Worm (Caenorhabditis elegans) whole organism, L1 larva: ENCODE results near the gene T09A5.15.

Experiments used
- C04F5.9 ChIP-seq: sonication (generic microtip); optimal IDR thresholded peaks from 2 replicates; lab custom pipeline; 2016; ENCODE audit warnings: missing genetic modification characterization, missing compliant biosample characterization
- C16A3.4 ChIP-seq: fragments of 150-350 bp; optimal IDR thresholded peaks from 2 replicates; lab custom pipeline; 2014; ENCODE audit warnings: missing biosample characterization, missing genetic modification characterization
- F16B12.6 ChIP-seq: fragments of 150-350 bp; optimal IDR thresholded peaks from 2 replicates; lab custom pipeline; 2014; ENCODE audit warnings: missing biosample characterization, missing genetic modification characterization
- aly-2 ChIP-seq: fragments of 150-350 bp; optimal IDR thresholded peaks from 2 replicates; lab custom pipeline; 2014; ENCODE audit warnings: missing biosample characterization, missing genetic modification characterization
- blmp-1 ChIP-seq: fragments of 150-350 bp; optimal IDR thresholded peaks from 2 replicates; lab custom pipeline; 2014; ENCODE audit warnings: missing biosample characterization, missing genetic modification characterization
- ceh-82 ChIP-seq, 3 experiments: fragments of 150-350 bp in 1 of 3; sonication (generic microtip) in 2 of 3; optimal IDR thresholded peaks; 2 replicates each; lab custom pipeline; 2014 to 2017; ENCODE audit warnings: missing biosample characterization in 3 of 3, missing genetic modification characterization in 3 of 3
- ceh-88 ChIP-seq: fragments of 200-800 bp; sonication (Bioruptor generic); IDR thresholded peaks from 2 replicates; pipeline ENCODE4 v1.3.6; 2022; ENCODE audit warnings: missing genetic modification characterization, missing compliant biosample characterization
- dpl-1 ChIP-seq, 3 experiments: fragments of 150-350 bp in 2 of 3; sonication (generic microtip) in 1 of 3; optimal IDR thresholded peaks; 2 replicates each; lab custom pipeline; 2014 to 2017; ENCODE audit warnings: missing biosample characterization in 3 of 3, missing genetic modification characterization in 3 of 3, missing genetic modification reagents in 3 of 3
- dsc-1 ChIP-seq: sonication (generic microtip); optimal IDR thresholded peaks from 2 replicates; lab custom pipeline; 2016; ENCODE audit warnings: mild to moderate bottlenecking, missing genetic modification characterization, missing compliant biosample characterization
- efl-1 ChIP-seq, 4 experiments: fragments of 150-350 bp; optimal IDR thresholded peaks in 3 of 4; peaks in 1 of 4; 1 replicate in 1 of 4; 2 replicates in 3 of 4; lab custom pipeline; 2014; ENCODE audit warnings: missing biosample characterization in 2 of 4, missing genetic modification characterization in 2 of 4, missing genetic modification reagents in 2 of 4
- egl-13 ChIP-seq: sonication (generic microtip); optimal IDR thresholded peaks from 2 replicates; lab custom pipeline; 2016; ENCODE audit warnings: missing genotype, missing genetic modification reagents, missing genetic modification characterization, missing compliant biosample characterization
- egl-27 ChIP-seq, 2 experiments: fragments of 150-350 bp in 1 of 2; sonication (generic microtip); optimal IDR thresholded peaks; 3 replicates each; lab custom pipeline; 2017 to 2018; ENCODE audit warnings: missing biosample characterization in 2 of 2, missing genetic modification characterization in 2 of 2, missing genetic modification reagents in 2 of 2
- elt-2 ChIP-seq: sonication (generic microtip); optimal IDR thresholded peaks from 2 replicates; lab custom pipeline; 2016; ENCODE audit warnings: missing genetic modification characterization, mild to moderate bottlenecking, inconsistent platforms, missing compliant biosample characterization, missing genetic modification reagents
- ets-5 ChIP-seq: fragments of 200-800 bp; sonication (Bioruptor generic); IDR thresholded peaks from 2 replicates; pipeline ENCODE4 v1.3.6; 2022; ENCODE audit warnings: missing genetic modification characterization, missing compliant biosample characterization
- fkh-8 ChIP-seq: sonication (generic microtip); optimal IDR thresholded peaks from 2 replicates; lab custom pipeline; 2016; ENCODE audit warnings: mild to moderate bottlenecking, missing genetic modification characterization, missing compliant biosample characterization
- fos-1 ChIP-seq: fragments of 150-350 bp; optimal IDR thresholded peaks from 2 replicates; lab custom pipeline; 2014; ENCODE audit warnings: missing biosample characterization, missing genetic modification characterization
- irx-1 ChIP-seq: sonication (generic microtip); optimal IDR thresholded peaks from 2 replicates; lab custom pipeline; 2016; ENCODE audit warnings: missing genetic modification characterization, missing compliant biosample characterization
- isw-1 ChIP-seq: fragments of 200-800 bp; sonication (Bioruptor generic); IDR thresholded peaks from 2 replicates; pipeline ENCODE4 v1.3.6; 2022; ENCODE audit warnings: missing genetic modification characterization, missing compliant biosample characterization
- lin-13 ChIP-seq: fragments of 150-350 bp; optimal IDR thresholded peaks from 2 replicates; lab custom pipeline; 2014; ENCODE audit warnings: missing biosample characterization, missing genetic modification reagents, missing genetic modification characterization
- lin-14 ChIP-seq: fragments of 200-800 bp; sonication (Bioruptor generic); optimal IDR thresholded peaks from 2 replicates; lab custom pipeline; 2018; ENCODE audit warnings: mild to moderate bottlenecking, missing genetic modification characterization, moderate library complexity, missing compliant biosample characterization
- lin-15B ChIP-seq: fragments of 150-350 bp; sonication (generic microtip); optimal IDR thresholded peaks from 3 replicates; lab custom pipeline; 2014; ENCODE audit warnings: missing biosample characterization, missing genetic modification characterization
- lin-35 ChIP-seq, 2 experiments: fragments of 150-350 bp; optimal IDR thresholded peaks; 2 replicates each; lab custom pipeline; 2014; ENCODE audit warnings: missing biosample characterization in 2 of 2, missing genetic modification characterization in 2 of 2, missing genetic modification reagents in 2 of 2
- lir-3 ChIP-seq: sonication (generic microtip); optimal IDR thresholded peaks from 2 replicates; lab custom pipeline; 2016; ENCODE audit warnings: mild to moderate bottlenecking, missing genetic modification characterization, moderate library complexity, missing compliant biosample characterization; ENCODE audit not compliant: poor library complexity
- lsy-2 ChIP-seq, 2 experiments: fragments of 150-350 bp; optimal IDR thresholded peaks; 2 replicates each; lab custom pipeline; 2014; ENCODE audit warnings: missing biosample characterization in 2 of 2, missing genetic modification characterization in 2 of 2
- mep-1 ChIP-seq: fragments of 150-350 bp; optimal IDR thresholded peaks from 2 replicates; lab custom pipeline; 2014; ENCODE audit warnings: missing biosample characterization, missing genetic modification characterization
- nhr-12 ChIP-seq: sonication (generic microtip); optimal IDR thresholded peaks from 2 replicates; lab custom pipeline; 2017; ENCODE audit warnings: missing biosample characterization, missing genetic modification characterization
- nhr-19 ChIP-seq: fragments of 200-800 bp; sonication (Bioruptor generic); conservative IDR thresholded peaks from 2 replicates; pipeline ENCODE4 v1.3.6; 2022; ENCODE audit warnings: missing genetic modification characterization, missing compliant biosample characterization
- nhr-20 ChIP-seq: sonication (generic microtip); optimal IDR thresholded peaks from 2 replicates; lab custom pipeline; 2016; ENCODE audit warnings: mild to moderate bottlenecking, missing genetic modification characterization, missing compliant biosample characterization
- nhr-47 ChIP-seq: sonication (generic microtip); optimal IDR thresholded peaks from 2 replicates; lab custom pipeline; 2016; ENCODE audit warnings: mild to moderate bottlenecking, missing genetic modification characterization, moderate library complexity, missing compliant biosample characterization
- nhr-71 ChIP-seq: sonication (generic microtip); optimal IDR thresholded peaks from 2 replicates; lab custom pipeline; 2016; ENCODE audit warnings: mild to moderate bottlenecking, missing genetic modification characterization, moderate library complexity, missing compliant biosample characterization
- nhr-77 ChIP-seq: fragments of 150-350 bp; optimal IDR thresholded peaks from 2 replicates; lab custom pipeline; 2014; ENCODE audit warnings: missing biosample characterization, missing genetic modification characterization
- nhr-85 ChIP-seq: sonication (generic microtip); peaks from one replicate; lab custom pipeline; 2016; ENCODE audit warnings: missing genetic modification characterization, inconsistent platforms, missing compliant biosample characterization
- nhr-90 ChIP-seq: sonication (generic microtip); optimal IDR thresholded peaks from 2 replicates; lab custom pipeline; 2016; ENCODE audit warnings: mild to moderate bottlenecking, missing genetic modification characterization, missing compliant biosample characterization; ENCODE audit not compliant: poor library complexity
- pag-3 ChIP-seq: sonication (generic microtip); optimal IDR thresholded peaks from 2 replicates; lab custom pipeline; 2017; ENCODE audit warnings: missing genetic modification characterization, mild to moderate bottlenecking, missing compliant biosample characterization, antibody characterized with exemption, borderline replicate concordance; ENCODE audit not compliant: insufficient read depth
- pax-3 ChIP-seq: fragments of 200-800 bp; sonication (Bioruptor generic); optimal IDR thresholded peaks from 2 replicates; lab custom pipeline; 2018; ENCODE audit warnings: mild to moderate bottlenecking, missing genetic modification characterization, moderate library complexity, missing compliant biosample characterization
- rnt-1 ChIP-seq: sonication (generic microtip); optimal IDR thresholded peaks from 2 replicates; lab custom pipeline; 2016; ENCODE audit warnings: mild to moderate bottlenecking, missing genetic modification characterization, moderate library complexity, missing compliant biosample characterization
- skn-1 ChIP-seq: fragments of 150-350 bp; optimal IDR thresholded peaks from 2 replicates; lab custom pipeline; 2014; ENCODE audit warnings: missing biosample characterization, missing genetic modification characterization
- snpc-4 ChIP-seq: fragments of 150-350 bp; optimal IDR thresholded peaks from 2 replicates; lab custom pipeline; 2014; ENCODE audit warnings: missing biosample characterization, missing genetic modification characterization
- snu-23 ChIP-seq: sonication (generic microtip); optimal IDR thresholded peaks from 2 replicates; lab custom pipeline; 2016; ENCODE audit warnings: missing genetic modification characterization, missing compliant biosample characterization
- swsn-7 ChIP-seq: sonication (generic microtip); optimal IDR thresholded peaks from 2 replicates; lab custom pipeline; 2016; ENCODE audit warnings: missing genetic modification characterization, missing compliant biosample characterization
- tbx-2 ChIP-seq: sonication (generic microtip); optimal IDR thresholded peaks from 2 replicates; lab custom pipeline; 2016; ENCODE audit warnings: missing genetic modification characterization, missing compliant biosample characterization
- tlp-1 ChIP-seq: fragments of 150-350 bp; optimal IDR thresholded peaks from 2 replicates; lab custom pipeline; 2014; ENCODE audit warnings: missing biosample characterization, missing genetic modification characterization
- unc-130 ChIP-seq: fragments of 150-350 bp; optimal IDR thresholded peaks from 2 replicates; lab custom pipeline; 2017; ENCODE audit warnings: missing biosample characterization, missing genetic modification characterization, inconsistent platforms
- unc-86 ChIP-seq: sonication (generic microtip); optimal IDR thresholded peaks from 2 replicates; lab custom pipeline; 2016; ENCODE audit warnings: missing genetic modification characterization, missing compliant biosample characterization
- vab-15 ChIP-seq: sonication (generic microtip); optimal IDR thresholded peaks from 2 replicates; lab custom pipeline; 2017; ENCODE audit warnings: missing genotype, mild to moderate bottlenecking, missing genetic modification characterization, missing compliant biosample characterization
- xbp-1 ChIP-seq: sonication (generic microtip); optimal IDR thresholded peaks from 2 replicates; lab custom pipeline; 2016; ENCODE audit warnings: missing genetic modification characterization, missing compliant biosample characterization
- ztf-11 ChIP-seq, 2 experiments: sonication (generic microtip); optimal IDR thresholded peaks; 2 replicates each; lab custom pipeline; 2016 to 2017; ENCODE audit warnings: missing genetic modification characterization in 2 of 2, missing biosample characterization in 1 of 2, missing compliant biosample characterization in 1 of 2

Gene T09A5.15

DNA sequence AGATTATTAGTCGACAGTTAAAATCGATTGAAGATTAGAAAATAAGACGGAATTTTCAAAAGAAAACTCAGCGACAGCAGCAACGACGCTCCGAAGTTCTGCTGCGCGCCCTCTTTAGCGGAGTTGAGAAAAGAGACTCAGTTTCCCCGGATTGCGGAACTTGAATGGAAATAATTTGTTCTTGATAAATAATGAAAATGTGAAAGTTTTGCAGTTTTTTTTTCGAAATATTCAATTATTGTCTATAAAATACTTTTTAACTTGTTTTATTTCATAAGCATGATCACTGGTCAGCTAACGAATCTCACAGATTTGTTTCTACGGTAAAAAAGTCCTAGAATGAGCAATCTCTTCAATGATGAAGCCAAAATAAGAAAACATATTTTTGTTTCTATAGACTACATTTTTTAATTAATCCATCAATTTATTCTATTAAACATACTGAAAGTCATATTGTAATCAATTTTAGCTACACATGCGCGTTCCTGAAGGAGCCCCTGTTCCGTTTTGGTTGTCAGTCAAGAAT, at the start of gene T09A5.15, which contains the start of gene cec-3:
TSS of gene T09A5.15 (plus strand) at position 476 of the 526 bp plus-strand sequence.
TSS of gene cec-3 (minus strand) at position 116 of the 526 bp plus-strand sequence.
- peak; percentile 23 for TF ChIP-seq C04F5.9
- peak; percentile 43 to 68 (median 57) for TF ChIP-seq dpl-1 (GFP tag; optimal IDR thresholded peaks at IDR 0.05; lab: Kevin White, UChicago)
- no peak for TF ChIP-seq vab-15 (tag; lab: Kevin White, UChicago)
- peak; percentile 18 for TF ChIP-seq F16B12.6 (tag; lab: Kevin White, UChicago)
- peak; percentile 56 for TF ChIP-seq lin-14 (GFP tag; lab: Kevin White, UChicago)
- TF ChIP-seq unc-130 (tag; lab: Kevin White, UChicago): no peak
- peak; percentile 45 for TF ChIP-seq skn-1 (tag; lab: Kevin White, UChicago)
- TF ChIP-seq mep-1: peak; percentile 48
- TF ChIP-seq pag-3: no peak
- peak; percentile 51 for TF ChIP-seq fkh-8
- peak; percentile 20 for TF ChIP-seq lin-15B
- TF ChIP-seq fos-1 (tag; lab: Kevin White, UChicago): no peak
- TF ChIP-seq tlp-1 (tag; lab: Kevin White, UChicago): no peak
- peak; percentile 5 for TF ChIP-seq nhr-77
- TF ChIP-seq elt-2 (tag; lab: Kevin White, UChicago): no peak
- no peak for TF ChIP-seq nhr-12 (tag; lab: Kevin White, UChicago)
- no peak for TF ChIP-seq aly-2 (tag; lab: Kevin White, UChicago)
- TF ChIP-seq xbp-1 (tag; lab: Kevin White, UChicago): peak; percentile 56
- peak; percentile 36 for TF ChIP-seq blmp-1 (tag; lab: Kevin White, UChicago)
- TF ChIP-seq lin-13 (GFP tag; lab: Kevin White, UChicago): no peak
- TF ChIP-seq nhr-47: peak; percentile 73
- TF ChIP-seq swsn-7 (tag; lab: Kevin White, UChicago): peak; percentile 52
- TF ChIP-seq lsy-2 (tag; optimal IDR thresholded peaks at IDR 0.05; lab: Kevin White, UChicago): peak; percentile 54 to 83
- TF ChIP-seq ceh-82 (tag; optimal IDR thresholded peaks at IDR 0.05; lab: Kevin White, UChicago): peak in 2 of 3 experiments; percentile 20 to 33
- peak; percentile 39 for TF ChIP-seq egl-13
- TF ChIP-seq snpc-4 (tag; lab: Kevin White, UChicago): no peak
- 0 out of 2 replicates have a peak, but pooled peaks have one; percentile 14 for TF ChIP-seq nhr-19 (GFP tag; lab: Robert Waterston, UW)
- TF ChIP-seq efl-1 (optimal IDR thresholded peaks at IDR 0.05; lab: Kevin White, UChicago): peak; percentile 54 to 65
- peak; percentile 53 to 96 for TF ChIP-seq efl-1 (GFP tag; optimal IDR thresholded peaks at IDR 0.05 in 1 of 2; lab: Kevin White, UChicago)
- TF ChIP-seq ets-5 (GFP tag; lab: Robert Waterston, UW): no peak
- TF ChIP-seq egl-27 (tag; optimal IDR thresholded peaks at IDR 0.05; lab: Kevin White, UChicago): no peak
- TF ChIP-seq lir-3 (tag; lab: Kevin White, UChicago): peak; percentile 55
- TF ChIP-seq rnt-1: peak; percentile 49
- TF ChIP-seq dsc-1 (tag; lab: Kevin White, UChicago): peak; percentile 47
- TF ChIP-seq isw-1 (GFP tag; lab: Robert Waterston, UW): peak; percentile 40
- peak; percentile 48; the same call in 1 of the 2 replicates for TF ChIP-seq ceh-88 (GFP tag; lab: Robert Waterston, UW)
- TF ChIP-seq tbx-2: peak; percentile 46
- peak; percentile 65 for TF ChIP-seq nhr-90 (tag; lab: Kevin White, UChicago)
- peak; percentile 66 for TF ChIP-seq C16A3.4
- peak; percentile 56 for TF ChIP-seq pax-3 (tag; lab: Kevin White, UChicago)
- peak; percentile 40 for TF ChIP-seq nhr-85 (tag; lab: Kevin White, UChicago)
- TF ChIP-seq snu-23 (GFP tag; lab: Kevin White, UChicago): peak; percentile 72
- peak; percentile 61 for TF ChIP-seq nhr-20 (tag; lab: Kevin White, UChicago)
- peak; percentile 8 for TF ChIP-seq irx-1 (tag; lab: Kevin White, UChicago)
- TF ChIP-seq lin-35 (GFP tag; optimal IDR thresholded peaks at IDR 0.05; lab: Kevin White, UChicago): peak; percentile 40 to 71
- TF ChIP-seq ztf-11 (tag; optimal IDR thresholded peaks at IDR 0.05; lab: Kevin White, UChicago): peak in 1 of 2 experiments; percentile 63
- peak; percentile 11 for TF ChIP-seq unc-86 (tag; lab: Kevin White, UChicago)
- peak; percentile 77 for TF ChIP-seq nhr-71 (tag; lab: Kevin White, UChicago)
- TF ChIP-seq, all 84 proteins: peak for 35
